Worm (Caenorhabditis elegans) whole organism, midembryonic: Measurements from ENCODE around the gene fbxb-82.

Experiments
- T22C8.4 ChIP-seq: fragments of 200-800 bp; sonication (Bioruptor generic); IDR thresholded peaks from 2 replicates; pipeline ENCODE4 v1.3.6; 2022; ENCODE audit warnings: missing genetic modification characterization, missing compliant biosample characterization
- cog-1 ChIP-seq: sonication (generic microtip); optimal IDR thresholded peaks from 2 replicates; lab custom pipeline; 2016; ENCODE audit warnings: missing genetic modification characterization, missing compliant biosample characterization
- flt-1 ChIP-seq: fragments of 200-800 bp; sonication (Bioruptor generic); IDR thresholded peaks from 2 replicates; pipeline ENCODE4 v1.3.6; 2022; ENCODE audit warnings: missing genetic modification characterization, missing compliant biosample characterization
- klf-2 ChIP-seq: fragments of 200-800 bp; sonication (Bioruptor generic); conservative IDR thresholded peaks from 2 replicates; pipeline ENCODE4 v1.3.6; 2022; ENCODE audit warnings: missing genetic modification reagents, missing genetic modification characterization, missing compliant biosample characterization
- med-1 ChIP-seq: sonication (generic microtip); optimal IDR thresholded peaks from 2 replicates; lab custom pipeline; 2017; ENCODE audit warnings: missing genetic modification characterization, mild to moderate bottlenecking, missing compliant biosample characterization, antibody characterized with exemption, missing genetic modification reagents; ENCODE audit not compliant: insufficient read depth
- ref-1 ChIP-seq: fragments of 200-800 bp; sonication (Bioruptor generic); conservative IDR thresholded peaks from 2 replicates; pipeline ENCODE4 v1.3.6; 2022; ENCODE audit warnings: missing genetic modification reagents, missing genetic modification characterization, missing compliant biosample characterization
- tab-1 ChIP-seq: fragments of 200-800 bp; sonication (Bioruptor generic); IDR thresholded peaks from 2 replicates; pipeline ENCODE4 v1.3.6; 2022; ENCODE audit warnings: missing genetic modification characterization, missing compliant biosample characterization
- ztf-23 ChIP-seq: fragments of 200-800 bp; sonication (Bioruptor generic); IDR thresholded peaks from 2 replicates; pipeline ENCODE4 v1.3.6; 2022; ENCODE audit warnings: missing genetic modification reagents, missing genetic modification characterization, missing compliant biosample characterization
- ztf-29 ChIP-seq: fragments of 200-800 bp; sonication (Bioruptor generic); IDR thresholded peaks from 2 replicates; pipeline ENCODE4 v1.3.6; 2022; ENCODE audit warnings: missing genetic modification reagents, missing genetic modification characterization, missing compliant biosample characterization

fbxb-82 gene

ce11 chrIII:179123-179592 lies 36.1 kb upstream of the fbxb-82 start, which contains the start of gene F40G9.6:
Gene F40G9.6 (plus strand): TSS chrIII:179542.
- TF ChIP-seq med-1 (GFP tag; lab: Kevin White, UChicago) = no peak
- no peak for TF ChIP-seq flt-1 (GFP tag; lab: Robert Waterston, UW)
- no peak for TF ChIP-seq tab-1

- no peak for TF ChIP-seq med-1 (GFP tag; lab: Kevin White, UChicago)
- TF ChIP-seq ztf-29 (GFP tag; lab: Robert Waterston, UW) = no peak
- TF ChIP-seq ztf-23 = no peak
- TF ChIP-seq cog-1 (tag; lab: Kevin White, UChicago) = no peak
- no peak for TF ChIP-seq ref-1 (GFP tag; lab: Robert Waterston, UW)
- no peak for TF ChIP-seq klf-2 (GFP tag; lab: Robert Waterston, UW)
- TF ChIP-seq T22C8.4 (GFP tag; lab: Robert Waterston, UW) = no peak
- TF ChIP-seq tab-1 = no peak
- TF ChIP-seq flt-1 (GFP tag; lab: Robert Waterston, UW) = no peak
Observed at ce11 chrIII:178126-178525, 35.1 kb upstream of the fbxb-82 start.

- TF ChIP-seq ref-1 (GFP tag; lab: Robert Waterston, UW) (no peak), cog-1 (tag; lab: Kevin White, UChicago) (no peak), T22C8.4 (GFP tag; lab: Robert Waterston, UW) (no peak), ztf-23 (no peak), klf-2 (GFP tag; lab: Robert Waterston, UW) (no peak), ztf-29 (GFP tag; lab: Robert Waterston, UW) (no peak), tab-1 (no peak), med-1 (GFP tag; lab: Kevin White, UChicago) (no peak), flt-1 (GFP tag; lab: Robert Waterston, UW) (no peak)
Observed at ce11 chrIII:177715-178114, 34.7 kb upstream of the fbxb-82 start, which contains the start of gene F40G9.14. Gene F40G9.14 (minus strand): TSS chrIII:177815.

- TF ChIP-seq ztf-23 (no peak), T22C8.4 (GFP tag; lab: Robert Waterston, UW) (no peak), med-1 (GFP tag; lab: Kevin White, UChicago) (no peak), klf-2 (GFP tag; lab: Robert Waterston, UW) (no peak), ztf-29 (GFP tag; lab: Robert Waterston, UW) (no peak), tab-1 (no peak), flt-1 (GFP tag; lab: Robert Waterston, UW) (no peak), ref-1 (GFP tag; lab: Robert Waterston, UW) (no peak), cog-1 (tag; lab: Kevin White, UChicago) (no peak)
Observed at ce11 chrIII:175733-176132, 32.7 kb upstream of the fbxb-82 start, which contains the start of gene clec-148. Gene clec-148 (minus strand): TSS chrIII:175833.

- no peak for TF ChIP-seq flt-1 (GFP tag; lab: Robert Waterston, UW)
- TF ChIP-seq klf-2 (GFP tag; lab: Robert Waterston, UW) = no peak
- no peak for TF ChIP-seq tab-1
- TF ChIP-seq ztf-29 (GFP tag; lab: Robert Waterston, UW) = no peak
- TF ChIP-seq ztf-23 = no peak
- no peak for TF ChIP-seq cog-1 (tag; lab: Kevin White, UChicago)
- no peak for TF ChIP-seq T22C8.4 (GFP tag; lab: Robert Waterston, UW)
- no peak for TF ChIP-seq ref-1 (GFP tag; lab: Robert Waterston, UW)
- TF ChIP-seq med-1 (GFP tag; lab: Kevin White, UChicago) = no peak
Observed at ce11 chrIII:173501-173900, 30.5 kb upstream of the fbxb-82 start, which contains the start of gene F40G9.19. Gene F40G9.19 (plus strand): TSS chrIII:173801.

ce11 chrIII:171617-172016 lies 28.6 kb upstream of the fbxb-82 start, which contains the start of the genes F40G9.9 and F40G9.12:
Gene F40G9.9 (minus strand): TSS chrIII:171717.
Gene F40G9.12 (plus strand): TSS chrIII:171847.
- no peak for TF ChIP-seq ztf-23
- no peak for TF ChIP-seq med-1 (GFP tag; lab: Kevin White, UChicago)
- TF ChIP-seq cog-1 (tag; lab: Kevin White, UChicago) = no peak
- no peak for TF ChIP-seq flt-1 (GFP tag; lab: Robert Waterston, UW)
- no peak for TF ChIP-seq ztf-29 (GFP tag; lab: Robert Waterston, UW)
- no peak for TF ChIP-seq T22C8.4 (GFP tag; lab: Robert Waterston, UW)
- TF ChIP-seq tab-1 = no peak
- TF ChIP-seq klf-2 (GFP tag; lab: Robert Waterston, UW) = no peak
- no peak for TF ChIP-seq ref-1 (GFP tag; lab: Robert Waterston, UW)

- TF ChIP-seq klf-2 (GFP tag; lab: Robert Waterston, UW) (no peak), ref-1 (GFP tag; lab: Robert Waterston, UW) (no peak), ztf-23 (no peak), flt-1 (GFP tag; lab: Robert Waterston, UW) (no peak), ztf-29 (GFP tag; lab: Robert Waterston, UW) (no peak), tab-1 (no peak)
Observed at ce11 chrIII:169478-169877, 26.5 kb upstream of the fbxb-82 start, which contains the start of gene F40G9.18. Gene F40G9.18 (minus strand): TSS chrIII:169578.

- TF ChIP-seq tab-1 = no peak
- no peak for TF ChIP-seq cog-1 (tag; lab: Kevin White, UChicago)
- no peak for TF ChIP-seq ref-1 (GFP tag; lab: Robert Waterston, UW)
Observed at ce11 chrIII:165390-165789, 22.4 kb upstream of the fbxb-82 start, which contains the start of gene F40G9.7. Gene F40G9.7 (plus strand): TSS chrIII:165690.

- TF ChIP-seq ztf-29 (GFP tag; lab: Robert Waterston, UW) (no peak), klf-2 (GFP tag; lab: Robert Waterston, UW) (no peak), med-1 (GFP tag; lab: Kevin White, UChicago) (no peak), cog-1 (tag; lab: Kevin White, UChicago) (no peak), ref-1 (GFP tag; lab: Robert Waterston, UW) (no peak), tab-1 (no peak)
Observed at ce11 chrIII:164775-165174, 21.8 kb upstream of the fbxb-82 start, which contains the start of gene F40G9.8. Gene F40G9.8 (minus strand): TSS chrIII:164875.

- TF ChIP-seq tab-1 (no peak), ztf-23 (no peak), ztf-29 (GFP tag; lab: Robert Waterston, UW) (no peak), T22C8.4 (GFP tag; lab: Robert Waterston, UW) (no peak), ref-1 (GFP tag; lab: Robert Waterston, UW) (no peak), cog-1 (tag; lab: Kevin White, UChicago) (no peak), flt-1 (GFP tag; lab: Robert Waterston, UW) (no peak), med-1 (GFP tag; lab: Kevin White, UChicago) (no peak), klf-2 (GFP tag; lab: Robert Waterston, UW) (no peak)
Observed at ce11 chrIII:159665-160064, 16.6 kb upstream of the fbxb-82 start.
